Fruit fly (Drosophila melanogaster) whole organism, prepupa: Measurements from ENCODE around the gene capt.

Experiments used
- Blimp-1 ChIP-seq: fragments of 200-800 bp; sonication (Bioruptor generic); optimal IDR thresholded peaks from 3 replicates; lab custom pipeline; 2017; ENCODE audit warnings: missing biosample characterization, missing genetic modification characterization, mild to moderate bottlenecking, moderate library complexity, missing genetic modification reagents
- CG31627 ChIP-seq: fragments of 200-800 bp; sonication (Bioruptor generic); optimal IDR thresholded peaks from 3 replicates; lab custom pipeline; 2016; ENCODE audit warnings: missing biosample characterization, missing genetic modification characterization
- CG6808 ChIP-seq: fragments of 200-800 bp; sonication (Bioruptor generic); optimal IDR thresholded peaks from 3 replicates; lab custom pipeline; 2017; ENCODE audit warnings: missing biosample characterization, missing genetic modification characterization, mild to moderate bottlenecking, moderate library complexity, missing genetic modification reagents
- CG6854 ChIP-seq: fragments of 200-800 bp; sonication (Bioruptor generic); optimal IDR thresholded peaks from 2 replicates; lab custom pipeline; 2017; ENCODE audit warnings: missing biosample characterization, mild to moderate bottlenecking, missing genetic modification characterization
- Eip78C ChIP-seq: fragments of 200-800 bp; sonication (Bioruptor generic); peaks from one replicate; lab custom pipeline; 2016; ENCODE audit warnings: missing biosample characterization, missing genetic modification characterization
- Ets21C ChIP-seq: fragments of 200-800 bp; sonication (Bioruptor generic); optimal IDR thresholded peaks from 3 replicates; lab custom pipeline; 2016; ENCODE audit warnings: missing biosample characterization, missing genetic modification characterization
- Gug ChIP-seq: fragments of 200-800 bp; sonication (Bioruptor generic); IDR thresholded peaks from 2 replicates; pipeline ENCODE4 v1.3.6; 2022; ENCODE audit warnings: missing biosample characterization, missing genetic modification characterization
- Hr38 ChIP-seq: sonication (Bioruptor generic); optimal IDR thresholded peaks from 2 replicates; lab custom pipeline; 2016; ENCODE audit warnings: missing biosample characterization, missing genetic modification characterization
- Lpt ChIP-seq: fragments of 200-800 bp; sonication (Bioruptor generic); optimal IDR thresholded peaks from 3 replicates; lab custom pipeline; 2016; ENCODE audit warnings: missing biosample characterization, missing genetic modification characterization
- Met ChIP-seq: fragments of 200-800 bp; sonication (Bioruptor generic); optimal IDR thresholded peaks from 3 replicates; lab custom pipeline; 2016; ENCODE audit warnings: missing biosample characterization, missing genetic modification characterization
- Sox15 ChIP-seq: fragments of 200-800 bp; sonication (Bioruptor generic); optimal IDR thresholded peaks from 3 replicates; lab custom pipeline; 2016; ENCODE audit warnings: missing biosample characterization, missing genetic modification characterization
- cyc ChIP-seq: fragments of 200-800 bp; sonication (Bioruptor generic); optimal IDR thresholded peaks from 3 replicates; lab custom pipeline; 2016; ENCODE audit warnings: missing biosample characterization, missing genetic modification characterization
- lz ChIP-seq: fragments of 200-800 bp; sonication (Bioruptor generic); optimal IDR thresholded peaks from 3 replicates; lab custom pipeline; 2016; ENCODE audit warnings: missing biosample characterization, missing genetic modification characterization
- topi ChIP-seq: fragments of 200-800 bp; sonication (Bioruptor generic); optimal IDR thresholded peaks from 3 replicates; lab custom pipeline; 2016; ENCODE audit warnings: missing biosample characterization, missing genetic modification characterization

dm6 chr2L:1108029-1108688 lies 49.9 kb downstream of the capt start, which contains the start of the genes PolrMT and CG14339:
- TF ChIP-seq Blimp-1 (no peak), Gug (GFP tag; lab: Robert Waterston, UW) (no peak), CG31627 (peak; percentile 13), Lpt (GFP tag; lab: Kevin White, UChicago) (no peak), Hr38 (GFP tag; lab: Kevin White, UChicago) (no peak), Eip78C (GFP tag; lab: Kevin White, UChicago) (no peak), topi (GFP tag; lab: Kevin White, UChicago) (no peak), Met (GFP tag; lab: Kevin White, UChicago) (no peak), cyc (no peak), CG6808 (GFP tag; lab: Kevin White, UChicago) (no peak), lz (GFP tag; lab: Kevin White, UChicago) (no peak), Ets21C (no peak), CG6854 (GFP tag; lab: Kevin White, UChicago) (no peak), Sox15 (GFP tag; lab: Kevin White, UChicago) (no peak)
